Worm (Caenorhabditis elegans): Measurements from ENCODE around the gene R06F6.8.

- TF ChIP-seq ama-1 (optimal IDR thresholded peaks at IDR 0.05) (no peak), T23F11.4 (GFP tag; optimal IDR thresholded peaks at IDR 0.05) (no peak), F13H6.1 (tag; optimal IDR thresholded peaks at IDR 0.05) (no peak), ets-4 (tag; optimal IDR thresholded peaks at IDR 0.05) (no peak), fkh-10 (GFP tag; optimal IDR thresholded peaks at IDR 0.05) (no peak), ref-2 (tag; optimal IDR thresholded peaks at IDR 0.05) (no peak), npax-4 (tag; optimal IDR thresholded peaks at IDR 0.05) (no peak)
Observed at ce11 chrII:10834717-10835116, 14.9 kb upstream of the R06F6.8 start.

Data from whole organism, late embryonic.